Worm (Caenorhabditis elegans) whole organism, late embryonic: ENCODE results near the gene Y81G3A.1.
"Not testable (repeated sequence)": the region's sequence is repeated elsewhere in the genome, so short reads cannot be mapped to it uniquely, and the experiment has no call there.

Experiments used
- C08G9.2 ChIP-seq: sonication (generic microtip); optimal IDR thresholded peaks from 2 replicates; lab custom pipeline; 2016; ENCODE audit warnings: mild to moderate bottlenecking, missing genetic modification characterization, moderate library complexity, missing compliant biosample characterization
- K02D7.2 ChIP-seq: sonication (generic microtip); optimal IDR thresholded peaks from 2 replicates; lab custom pipeline; 2017; ENCODE audit warnings: mild to moderate bottlenecking, missing genetic modification characterization, missing compliant biosample characterization
- Y22D7AL.16 ChIP-seq: sonication (generic microtip); optimal IDR thresholded peaks from 2 replicates; lab custom pipeline; 2016; ENCODE audit warnings: missing genetic modification characterization, missing compliant biosample characterization
- ama-1 ChIP-seq: fragments of 150-350 bp; optimal IDR thresholded peaks from 2 replicates; lab custom pipeline; 2014
- ceh-14 ChIP-seq: sonication (generic microtip); optimal IDR thresholded peaks from 2 replicates; lab custom pipeline; 2016; ENCODE audit warnings: missing genotype, missing genetic modification characterization, missing compliant biosample characterization
- ceh-18 ChIP-seq: sonication (generic microtip); optimal IDR thresholded peaks from 2 replicates; lab custom pipeline; 2016; ENCODE audit warnings: missing genetic modification characterization, missing compliant biosample characterization
- ceh-19 ChIP-seq: fragments of 200-800 bp; sonication (Bioruptor generic); optimal IDR thresholded peaks from 2 replicates; lab custom pipeline; 2018; ENCODE audit warnings: mild to moderate bottlenecking, missing genetic modification characterization, missing compliant biosample characterization
- ceh-2 ChIP-seq: sonication (generic microtip); optimal IDR thresholded peaks from 2 replicates; lab custom pipeline; 2016; ENCODE audit warnings: missing genotype, missing genetic modification characterization, missing compliant biosample characterization
- ceh-30 ChIP-seq: fragments of 150-350 bp; optimal IDR thresholded peaks from 2 replicates; lab custom pipeline; 2014; ENCODE audit warnings: missing biosample characterization, missing genetic modification characterization
- ceh-34 ChIP-seq: sonication (generic microtip); optimal IDR thresholded peaks from 2 replicates; lab custom pipeline; 2016; ENCODE audit warnings: mild to moderate bottlenecking, missing genetic modification characterization, missing compliant biosample characterization
- ceh-48 ChIP-seq: sonication (generic microtip); optimal IDR thresholded peaks from 2 replicates; lab custom pipeline; 2016; ENCODE audit warnings: missing genetic modification characterization, inconsistent platforms, missing compliant biosample characterization
- ceh-9 ChIP-seq: sonication (generic microtip); optimal IDR thresholded peaks from 2 replicates; lab custom pipeline; 2016; ENCODE audit warnings: mild to moderate bottlenecking, missing genetic modification characterization, inconsistent platforms, missing compliant biosample characterization
- che-1 ChIP-seq: sonication (generic microtip); optimal IDR thresholded peaks from 2 replicates; lab custom pipeline; 2016; ENCODE audit warnings: mild to moderate bottlenecking, missing genetic modification characterization, missing compliant biosample characterization
- dmd-4 ChIP-seq: sonication (generic microtip); optimal IDR thresholded peaks from 2 replicates; lab custom pipeline; 2016; ENCODE audit warnings: borderline replicate concordance, missing genetic modification characterization, missing compliant biosample characterization
- fax-1 ChIP-seq: sonication (generic microtip); optimal IDR thresholded peaks from 2 replicates; lab custom pipeline; 2016; ENCODE audit warnings: missing genotype, missing genetic modification characterization, missing compliant biosample characterization
- gmeb-2 ChIP-seq: sonication (generic microtip); optimal IDR thresholded peaks from 2 replicates; lab custom pipeline; 2016; ENCODE audit warnings: missing genetic modification characterization, inconsistent platforms, missing compliant biosample characterization
- hlh-15 ChIP-seq: sonication (generic microtip); optimal IDR thresholded peaks from 2 replicates; lab custom pipeline; 2016; ENCODE audit warnings: missing genetic modification characterization, missing compliant biosample characterization
- hlh-30 ChIP-seq: sonication (generic microtip); optimal IDR thresholded peaks from 2 replicates; lab custom pipeline; 2017; ENCODE audit warnings: antibody characterized with exemption, missing genetic modification characterization, missing compliant biosample characterization; ENCODE audit not compliant: insufficient read depth
- hlh-8 ChIP-seq: sonication (generic microtip); optimal IDR thresholded peaks from 2 replicates; lab custom pipeline; 2016; ENCODE audit warnings: missing genotype, missing genetic modification characterization, missing compliant biosample characterization
- lin-11 ChIP-seq: fragments of 200-800 bp; sonication (Bioruptor generic); optimal IDR thresholded peaks from 2 replicates; lab custom pipeline; 2018; ENCODE audit warnings: mild to moderate bottlenecking, missing genetic modification characterization, missing compliant biosample characterization
- nhr-11 ChIP-seq: fragments of 150-350 bp; optimal IDR thresholded peaks from 2 replicates; lab custom pipeline; 2014; ENCODE audit warnings: missing biosample characterization, missing genetic modification characterization
- nhr-232 ChIP-seq: sonication (generic microtip); optimal IDR thresholded peaks from 2 replicates; lab custom pipeline; 2016; ENCODE audit warnings: missing genetic modification characterization, missing compliant biosample characterization
- npax-4 ChIP-seq: sonication (generic microtip); optimal IDR thresholded peaks from 2 replicates; lab custom pipeline; 2016; ENCODE audit warnings: missing genetic modification characterization, missing compliant biosample characterization
- odd-2 ChIP-seq: sonication (generic microtip); optimal IDR thresholded peaks from 2 replicates; lab custom pipeline; 2017; ENCODE audit warnings: antibody characterized with exemption, mild to moderate bottlenecking, missing genetic modification characterization, missing compliant biosample characterization
- pag-3 ChIP-seq: sonication (generic microtip); optimal IDR thresholded peaks from 2 replicates; lab custom pipeline; 2016; ENCODE audit warnings: missing compliant biosample characterization, missing genetic modification characterization, borderline replicate concordance
- pax-1 ChIP-seq: fragments of 150-350 bp; optimal IDR thresholded peaks from 2 replicates; lab custom pipeline; 2014; ENCODE audit warnings: missing biosample characterization, missing genetic modification characterization
- pha-2 ChIP-seq: sonication (generic microtip); optimal IDR thresholded peaks from 2 replicates; lab custom pipeline; 2017; ENCODE audit warnings: mild to moderate bottlenecking, missing genetic modification characterization, missing compliant biosample characterization
- pha-4 ChIP-seq: fragments of 150-350 bp; optimal IDR thresholded peaks from 2 replicates; lab custom pipeline; 2018; ENCODE audit warnings: missing biosample characterization, missing genetic modification reagents, missing genetic modification characterization
- sdc-2 ChIP-seq: sonication (generic microtip); optimal IDR thresholded peaks from 2 replicates; lab custom pipeline; 2016; ENCODE audit warnings: missing genotype, missing genetic modification characterization, missing compliant biosample characterization
- sox-4 ChIP-seq: sonication (generic microtip); optimal IDR thresholded peaks from 2 replicates; lab custom pipeline; 2017; ENCODE audit warnings: mild to moderate bottlenecking, missing genetic modification characterization, inconsistent platforms, missing compliant biosample characterization
- tbx-2 ChIP-seq: sonication (generic microtip); optimal IDR thresholded peaks from 2 replicates; lab custom pipeline; 2016; ENCODE audit warnings: missing genetic modification characterization, missing compliant biosample characterization
- ttx-3 ChIP-seq: sonication (generic microtip); optimal IDR thresholded peaks from 2 replicates; lab custom pipeline; 2016; ENCODE audit warnings: missing genetic modification reagents, missing genetic modification characterization, missing compliant biosample characterization

The Y81G3A.1 gene

DNA sequence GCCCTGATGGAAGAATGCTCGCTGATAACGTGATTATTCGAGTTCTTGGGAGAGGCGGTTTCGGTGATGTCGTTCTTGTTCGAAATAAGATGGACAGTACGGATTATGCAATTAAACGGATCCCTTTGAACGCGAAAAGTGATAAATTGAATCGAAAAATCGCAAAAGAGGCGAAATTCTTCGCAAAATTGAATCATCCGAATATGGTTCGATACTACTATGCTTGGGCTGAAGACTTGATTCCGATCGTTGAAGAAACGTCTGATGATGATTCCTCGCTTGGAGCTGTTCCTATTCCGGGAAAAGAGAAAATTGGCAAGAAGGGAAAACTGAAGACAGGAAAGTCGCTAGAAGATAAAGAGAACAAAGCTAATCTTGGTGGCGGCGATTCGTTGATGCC, 2.2 kb upstream of the Y81G3A.1 start:
- TF ChIP-seq gmeb-2 (tag; lab: Kevin White, UChicago) (no peak), ttx-3 (no peak), fax-1 (tag; lab: Kevin White, UChicago) (no peak), ceh-18 (tag; lab: Kevin White, UChicago) (no peak), ceh-34 (tag; lab: Kevin White, UChicago) (no peak)

DNA sequence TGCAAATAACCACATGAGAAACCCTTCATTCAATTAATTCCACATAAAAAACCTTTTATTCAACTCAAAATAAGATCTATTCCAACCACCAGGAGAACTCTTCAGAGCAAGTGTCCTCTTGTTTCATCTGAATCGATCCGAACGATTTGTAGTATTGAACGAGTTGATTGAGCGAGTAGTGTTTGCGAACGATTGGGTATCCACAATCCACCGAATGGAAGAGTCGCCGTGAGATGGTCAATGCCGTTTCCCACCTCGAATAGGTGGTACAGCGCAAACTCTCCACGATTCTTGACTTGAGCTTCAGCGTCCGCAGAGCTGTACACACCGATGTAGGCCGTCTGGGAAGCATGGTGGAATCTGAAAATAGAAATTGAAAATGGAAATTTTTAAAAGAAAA, 1.3 kb downstream of the Y81G3A.1 start, which contains the start of gene Y81G3A.6:
Gene Y81G3A.6 (minus strand): TSS at position 101 of the 400 bp plus-strand sequence.
- not testable (repeated sequence) for TF ChIP-seq ceh-30 (tag; lab: Kevin White, UChicago); che-1 (tag; lab: Kevin White, UChicago); ceh-9

DNA sequence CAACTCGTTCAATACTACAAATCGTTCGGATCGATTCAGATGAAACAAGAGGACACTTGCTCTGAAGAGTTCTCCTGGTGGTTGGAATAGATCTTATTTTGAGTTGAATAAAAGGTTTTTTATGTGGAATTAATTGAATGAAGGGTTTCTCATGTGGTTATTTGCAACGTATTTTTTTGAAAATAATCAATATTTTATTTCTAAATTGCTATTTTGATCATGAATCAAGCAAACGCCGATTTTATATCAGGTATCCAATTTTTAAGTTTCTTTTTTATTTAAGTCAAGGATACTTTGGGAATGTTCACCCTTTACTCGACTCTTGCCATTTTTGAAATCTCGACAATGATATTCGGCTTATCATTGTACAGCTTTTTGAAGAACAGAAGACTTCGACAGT, 3.1 kb downstream of the Y81G3A.1 start, which contains the start of gene Y81G3A.2:
Gene Y81G3A.2 (plus strand): TSS at position 301 of the 400 bp plus-strand sequence.
- TF ChIP-seq dmd-4 (tag; lab: Kevin White, UChicago); npax-4; sox-4 (tag; lab: Kevin White, UChicago): not testable (repeated sequence)

DNA sequence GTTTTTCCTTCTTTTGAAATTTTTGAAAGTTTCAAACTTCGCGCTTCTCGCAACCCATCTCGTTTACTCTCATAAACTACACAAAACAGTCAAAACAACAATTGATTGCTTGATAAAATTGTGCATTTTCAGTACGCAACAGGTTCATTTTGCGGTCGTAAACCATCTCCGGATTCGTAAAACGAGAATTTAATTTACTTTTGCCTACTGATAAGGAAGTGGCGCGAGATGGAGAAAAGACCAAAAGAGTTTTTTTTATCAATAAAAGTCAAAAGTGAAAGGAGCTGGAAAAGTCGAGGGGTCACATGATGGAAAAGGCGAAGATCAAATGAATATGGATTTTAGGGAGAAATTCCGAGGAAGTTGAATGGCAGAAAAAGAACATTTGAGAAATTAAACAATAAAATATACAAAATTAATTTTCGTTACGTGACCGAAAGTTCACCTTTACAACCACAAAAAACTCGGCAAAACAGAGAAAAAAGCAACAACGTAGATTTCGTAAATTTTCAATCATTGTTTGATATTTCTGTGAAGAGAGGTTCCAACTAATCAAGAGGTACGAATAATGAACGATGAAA, 4.8 kb downstream of the Y81G3A.1 start, which contains the start of gene F42G4.6:
Gene F42G4.6 (plus strand): TSS at position 531 of the 581 bp plus-strand sequence.
- TF ChIP-seq ceh-19 (GFP tag; lab: Kevin White, UChicago) (no peak), tbx-2 (tag; lab: Kevin White, UChicago) (no peak), ceh-18 (tag; lab: Kevin White, UChicago) (no peak), odd-2 (tag; lab: Kevin White, UChicago) (no peak), K02D7.2 (tag; lab: Kevin White, UChicago) (no peak), che-1 (tag; lab: Kevin White, UChicago) (no peak), C08G9.2 (tag; lab: Kevin White, UChicago) (no peak), pha-2 (tag; lab: Kevin White, UChicago) (no peak), hlh-30 (tag; lab: Kevin White, UChicago) (no peak), dmd-4 (tag; lab: Kevin White, UChicago) (no peak)

DNA sequence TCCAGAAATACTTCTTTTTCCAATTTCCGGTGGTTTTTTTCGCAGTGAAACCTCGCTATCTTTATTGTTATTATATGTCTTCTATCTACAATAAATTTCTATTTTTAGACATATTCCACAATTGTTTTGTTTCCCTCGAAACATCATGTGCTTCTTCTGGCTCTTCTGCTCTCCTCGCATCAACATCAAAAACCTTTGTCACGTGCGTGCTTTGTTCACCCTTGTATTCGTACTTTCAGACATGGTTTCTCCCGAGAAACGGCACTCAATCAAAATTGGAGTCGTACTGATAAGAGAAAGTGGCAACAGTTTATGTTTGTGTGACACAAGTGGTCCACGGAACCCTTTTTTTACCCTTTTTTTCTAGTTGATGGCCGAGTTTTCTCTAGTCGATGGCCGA, 6.0 kb downstream of the Y81G3A.1 start:
- TF ChIP-seq lin-11 (tag; lab: Kevin White, UChicago) = no peak
- TF ChIP-seq ceh-18 (tag; lab: Kevin White, UChicago) = no peak
- TF ChIP-seq pag-3 (tag; lab: Kevin White, UChicago) = no peak
- no peak for TF ChIP-seq K02D7.2 (tag; lab: Kevin White, UChicago)
- no peak for TF ChIP-seq ceh-14 (tag; lab: Kevin White, UChicago)
- no peak for TF ChIP-seq nhr-11 (tag; lab: Kevin White, UChicago)
- TF ChIP-seq ama-1 = no peak
- no peak for TF ChIP-seq ceh-48 (tag; lab: Kevin White, UChicago)
- no peak for TF ChIP-seq hlh-8 (tag; lab: Kevin White, UChicago)
- no peak for TF ChIP-seq Y22D7AL.16
- no peak for TF ChIP-seq pha-4 (tag; lab: Kevin White, UChicago)
- TF ChIP-seq pax-1 (tag; lab: Kevin White, UChicago) = no peak
- TF ChIP-seq sdc-2 (tag; lab: Kevin White, UChicago) = no peak
- TF ChIP-seq hlh-15 (tag; lab: Kevin White, UChicago) = no peak
- no peak for TF ChIP-seq nhr-232 (tag; lab: Kevin White, UChicago)
- no peak for TF ChIP-seq ceh-2
